Fruit fly (Drosophila melanogaster): ENCODE data around the gene escl.
A peak's percentile ranks its signal among the peaks of the same experiment; 100 is the strongest.

- no peak for TF ChIP-seq fu2 (GFP tag; optimal IDR thresholded peaks at IDR 0.05)
- no peak for TF ChIP-seq H2.0 (GFP tag; IDR thresholded peaks at IDR 0.05)
- TF ChIP-seq caup (GFP tag; optimal IDR thresholded peaks at IDR 0.05; ENCODE audit: severe bottlenecking), result peak; percentile 58
- TF ChIP-seq D (optimal IDR thresholded peaks at IDR 0.05), result no peak
- no peak for TF ChIP-seq D (GFP tag; optimal IDR thresholded peaks at IDR 0.05)
- peak; percentile 55 for TF ChIP-seq Atf6 (GFP tag; IDR thresholded peaks at IDR 0.05)
- no peak for TF ChIP-seq Sox100B (GFP tag; optimal IDR thresholded peaks at IDR 0.05)
These were observed 19.8 kb upstream of the escl start for dm6 chr2L:11970853-11971397.

Data from whole organism, embryonic.